Fruit fly (Drosophila melanogaster) whole organism, prepupa: ENCODE results near the gene CG33287.

Source experiments
- Blimp-1 ChIP-seq: fragments of 200-800 bp; sonication (Bioruptor generic); optimal IDR thresholded peaks from 3 replicates; lab custom pipeline; 2017; ENCODE audit warnings: missing biosample characterization, missing genetic modification characterization, mild to moderate bottlenecking, moderate library complexity, missing genetic modification reagents
- CG10631 ChIP-seq: fragments of 200-800 bp; sonication (Bioruptor generic); optimal IDR thresholded peaks from 2 replicates; lab custom pipeline; 2016; ENCODE audit warnings: missing biosample characterization, missing genetic modification characterization
- CG10669 ChIP-seq: fragments of 200-800 bp; sonication (Bioruptor generic); optimal IDR thresholded peaks from 3 replicates; lab custom pipeline; 2018; ENCODE audit warnings: missing biosample characterization, mild to moderate bottlenecking, missing genetic modification characterization, moderate library complexity
- CG11294 ChIP-seq: fragments of 200-800 bp; sonication (Bioruptor generic); IDR thresholded peaks from 2 replicates; pipeline ENCODE4 v1.3.6; 2022; ENCODE audit warnings: missing biosample characterization, missing genetic modification characterization
- CG11762 ChIP-seq: fragments of 200-800 bp; sonication (Bioruptor generic); optimal IDR thresholded peaks from 3 replicates; lab custom pipeline; 2016; ENCODE audit warnings: missing biosample characterization, missing genetic modification characterization; ENCODE audit not compliant: insufficient read depth
- CG11902 ChIP-seq: fragments of 200-800 bp; sonication (Bioruptor generic); optimal IDR thresholded peaks from 3 replicates; lab custom pipeline; 2016; ENCODE audit warnings: missing biosample characterization, missing genetic modification characterization
- CG15336 ChIP-seq: fragments of 200-800 bp; sonication (Bioruptor generic); IDR thresholded peaks from 2 replicates; pipeline ENCODE4 v1.3.6; 2022; ENCODE audit warnings: missing biosample characterization, missing genetic modification characterization
- CG16779 ChIP-seq: fragments of 200-800 bp; sonication (Bioruptor generic); optimal IDR thresholded peaks from 3 replicates; lab custom pipeline; 2017; ENCODE audit warnings: missing biosample characterization, mild to moderate bottlenecking, missing genetic modification characterization
- CG3032 ChIP-seq: fragments of 200-800 bp; optimal IDR thresholded peaks from 2 replicates; lab custom pipeline; 2019; ENCODE audit warnings: missing biosample characterization, mild to moderate bottlenecking, missing genetic modification characterization, moderate library complexity
- CG31627 ChIP-seq: fragments of 200-800 bp; sonication (Bioruptor generic); optimal IDR thresholded peaks from 3 replicates; lab custom pipeline; 2016; ENCODE audit warnings: missing biosample characterization, missing genetic modification characterization
- CG32006 ChIP-seq: fragments of 200-800 bp; sonication (Bioruptor generic); optimal IDR thresholded peaks from 3 replicates; lab custom pipeline; 2017; ENCODE audit warnings: missing biosample characterization, mild to moderate bottlenecking, missing genetic modification characterization
- CG34406 ChIP-seq: fragments of 200-800 bp; sonication (Bioruptor generic); optimal IDR thresholded peaks from 3 replicates; lab custom pipeline; 2016; ENCODE audit warnings: missing biosample characterization, missing genetic modification characterization
- CG3919 ChIP-seq: fragments of 200-800 bp; sonication (Bioruptor generic); optimal IDR thresholded peaks from 3 replicates; lab custom pipeline; 2016; ENCODE audit warnings: missing biosample characterization, missing genetic modification characterization
- CG6792 ChIP-seq: fragments of 200-800 bp; sonication (Bioruptor generic); optimal IDR thresholded peaks from 3 replicates; lab custom pipeline; 2016; ENCODE audit warnings: missing biosample characterization, missing genetic modification characterization
- CG6808 ChIP-seq: fragments of 200-800 bp; sonication (Bioruptor generic); optimal IDR thresholded peaks from 3 replicates; lab custom pipeline; 2017; ENCODE audit warnings: missing biosample characterization, missing genetic modification characterization, mild to moderate bottlenecking, moderate library complexity, missing genetic modification reagents
- CG8119 ChIP-seq: fragments of 200-800 bp; sonication (Bioruptor generic); IDR thresholded peaks from 3 replicates; pipeline ENCODE4 v1.3.6; 2022; ENCODE audit warnings: missing biosample characterization, missing genetic modification characterization
- CG8319 ChIP-seq: fragments of 200-800 bp; sonication (Bioruptor generic); optimal IDR thresholded peaks from 3 replicates; lab custom pipeline; 2016; ENCODE audit warnings: missing biosample characterization, missing genetic modification characterization
- CG9139 ChIP-seq: fragments of 200-800 bp; sonication (Bioruptor generic); optimal IDR thresholded peaks from 3 replicates; lab custom pipeline; 2017; ENCODE audit warnings: missing biosample characterization, mild to moderate bottlenecking, missing genetic modification characterization
- Eip75B ChIP-seq: fragments of 200-800 bp; sonication (Bioruptor generic); optimal IDR thresholded peaks from 3 replicates; lab custom pipeline; 2016; ENCODE audit warnings: missing biosample characterization, missing genetic modification characterization
- Eip93F ChIP-seq: fragments of 200-800 bp; sonication (Bioruptor generic); optimal IDR thresholded peaks from 2 replicates; lab custom pipeline; 2016; ENCODE audit warnings: missing biosample characterization, mild to moderate bottlenecking, missing genetic modification characterization
- Ets21C ChIP-seq: fragments of 200-800 bp; sonication (Bioruptor generic); optimal IDR thresholded peaks from 3 replicates; lab custom pipeline; 2016; ENCODE audit warnings: missing biosample characterization, missing genetic modification characterization
- Ets96B ChIP-seq: fragments of 200-800 bp; optimal IDR thresholded peaks from 2 replicates; lab custom pipeline; 2019; ENCODE audit warnings: missing biosample characterization, mild to moderate bottlenecking, missing genetic modification characterization, moderate library complexity
- Gug ChIP-seq: fragments of 200-800 bp; sonication (Bioruptor generic); IDR thresholded peaks from 2 replicates; pipeline ENCODE4 v1.3.6; 2022; ENCODE audit warnings: missing biosample characterization, missing genetic modification characterization
- Hr38 ChIP-seq: sonication (Bioruptor generic); optimal IDR thresholded peaks from 2 replicates; lab custom pipeline; 2016; ENCODE audit warnings: missing biosample characterization, missing genetic modification characterization
- Hr39 ChIP-seq: fragments of 200-800 bp; sonication (Bioruptor generic); optimal IDR thresholded peaks from 2 replicates; lab custom pipeline; 2016; ENCODE audit warnings: missing biosample characterization, missing genetic modification characterization
- Lpt ChIP-seq: fragments of 200-800 bp; sonication (Bioruptor generic); optimal IDR thresholded peaks from 3 replicates; lab custom pipeline; 2016; ENCODE audit warnings: missing biosample characterization, missing genetic modification characterization
- Met ChIP-seq: fragments of 200-800 bp; sonication (Bioruptor generic); optimal IDR thresholded peaks from 3 replicates; lab custom pipeline; 2016; ENCODE audit warnings: missing biosample characterization, missing genetic modification characterization
- OdsH ChIP-seq: fragments of 200-800 bp; sonication (Bioruptor generic); optimal IDR thresholded peaks from 3 replicates; lab custom pipeline; 2016; ENCODE audit warnings: missing biosample characterization, missing genetic modification characterization
- Smox ChIP-seq: fragments of 200-800 bp; sonication (Bioruptor generic); optimal IDR thresholded peaks from 3 replicates; lab custom pipeline; 2016; ENCODE audit warnings: missing biosample characterization, missing genetic modification characterization
- Sox102F ChIP-seq: fragments of 200-800 bp; sonication (Bioruptor generic); optimal IDR thresholded peaks from 2 replicates; lab custom pipeline; 2016; ENCODE audit warnings: missing biosample characterization, mild to moderate bottlenecking, missing genetic modification characterization
- Sox14 ChIP-seq: fragments of 200-800 bp; sonication (Bioruptor generic); optimal IDR thresholded peaks from 3 replicates; lab custom pipeline; 2016; ENCODE audit warnings: missing biosample characterization, missing genetic modification characterization
- achi ChIP-seq: fragments of 200-800 bp; sonication (Bioruptor generic); optimal IDR thresholded peaks from 3 replicates; lab custom pipeline; 2016; ENCODE audit warnings: missing biosample characterization, missing genetic modification characterization
- acj6 ChIP-seq: fragments of 200-800 bp; sonication (Bioruptor generic); optimal IDR thresholded peaks from 3 replicates; lab custom pipeline; 2016; ENCODE audit warnings: missing biosample characterization, missing genetic modification characterization
- cyc ChIP-seq: fragments of 200-800 bp; sonication (Bioruptor generic); optimal IDR thresholded peaks from 3 replicates; lab custom pipeline; 2016; ENCODE audit warnings: missing biosample characterization, missing genetic modification characterization
- dac ChIP-seq: fragments of 200-800 bp; sonication (Bioruptor generic); optimal IDR thresholded peaks from 2 replicates; lab custom pipeline; 2017; ENCODE audit warnings: missing biosample characterization, mild to moderate bottlenecking, missing genetic modification characterization
- dsx ChIP-seq: fragments of 200-800 bp; optimal IDR thresholded peaks from 3 replicates; lab custom pipeline; 2019; ENCODE audit warnings: missing biosample characterization, mild to moderate bottlenecking, missing genetic modification characterization, moderate library complexity; ENCODE audit not compliant: poor library complexity, severe bottlenecking
- esn ChIP-seq: fragments of 200-800 bp; sonication (Bioruptor generic); optimal IDR thresholded peaks from 2 replicates; lab custom pipeline; 2016; ENCODE audit warnings: missing biosample characterization, mild to moderate bottlenecking, missing genetic modification characterization, moderate library complexity
- lz ChIP-seq: fragments of 200-800 bp; sonication (Bioruptor generic); optimal IDR thresholded peaks from 3 replicates; lab custom pipeline; 2016; ENCODE audit warnings: missing biosample characterization, missing genetic modification characterization
- pdm3 ChIP-seq: fragments of 200-800 bp; sonication (Bioruptor generic); optimal IDR thresholded peaks from 3 replicates; lab custom pipeline; 2016; ENCODE audit warnings: missing biosample characterization, missing genetic modification characterization
- spab ChIP-seq: fragments of 200-800 bp; sonication (Bioruptor generic); optimal IDR thresholded peaks from 2 replicates; lab custom pipeline; 2017; ENCODE audit warnings: missing biosample characterization, mild to moderate bottlenecking, missing genetic modification characterization, missing genetic modification reagents
- svp ChIP-seq: fragments of 200-800 bp; sonication (Bioruptor generic); peaks from one replicate; lab custom pipeline; 2016; ENCODE audit warnings: missing biosample characterization, missing genetic modification characterization
- topi ChIP-seq: fragments of 200-800 bp; sonication (Bioruptor generic); optimal IDR thresholded peaks from 3 replicates; lab custom pipeline; 2016; ENCODE audit warnings: missing biosample characterization, missing genetic modification characterization

Gene CG33287

dm6 chr3L:20982544-20982943 lies 12.1 kb upstream of the CG33287 start (continued):
- TF ChIP-seq dac (GFP tag; lab: Kevin White, UChicago) = no peak
- TF ChIP-seq Lpt = no peak
- no peak for TF ChIP-seq CG16779 (tag; lab: Kevin White, UChicago)
- no peak for TF ChIP-seq pdm3

dm6 chr3L:20981724-20982123 lies 11.3 kb upstream of the CG33287 start:
- TF ChIP-seq Ets96B (tag; lab: Kevin White, UChicago) = peak; percentile 32
- TF ChIP-seq Lpt = no peak
- peak; percentile 15 for TF ChIP-seq CG32006 (GFP tag; lab: Kevin White, UChicago)
- no peak for TF ChIP-seq Eip93F (GFP tag; lab: Kevin White, UChicago)
- TF ChIP-seq CG31627 = peak; percentile 25
- TF ChIP-seq Met (GFP tag; lab: Kevin White, UChicago) = peak; percentile 47
- TF ChIP-seq CG9139 = no peak
- TF ChIP-seq CG10631 (GFP tag; lab: Kevin White, UChicago) = peak; percentile 50
- peak; percentile 24 for TF ChIP-seq Sox102F (GFP tag; lab: Kevin White, UChicago)
- TF ChIP-seq Ets21C = peak; percentile 6
- peak; percentile 20 for TF ChIP-seq achi
- peak; percentile 19; the same call in 1 of the 3 replicates for TF ChIP-seq CG8119 (GFP tag; lab: Robert Waterston, UW)
- no peak for TF ChIP-seq Gug (GFP tag; lab: Robert Waterston, UW)
- TF ChIP-seq CG8319 (GFP tag; lab: Kevin White, UChicago) = no peak
- TF ChIP-seq OdsH = peak; percentile 2
- peak; percentile 57 for TF ChIP-seq svp
- TF ChIP-seq Smox (GFP tag; lab: Kevin White, UChicago) = peak; percentile 17
- peak; percentile 16 for TF ChIP-seq spab (GFP tag; lab: Kevin White, UChicago)
- TF ChIP-seq cyc (GFP tag; lab: Kevin White, UChicago) = peak; percentile 5
- TF ChIP-seq CG10669 (GFP tag; lab: Kevin White, UChicago) = no peak
- TF ChIP-seq Sox14 (GFP tag; lab: Kevin White, UChicago) = peak; percentile 14
- TF ChIP-seq esn (GFP tag; lab: Kevin White, UChicago) = peak; percentile 66
- TF ChIP-seq CG3032 (tag; lab: Kevin White, UChicago) = peak; percentile 27
- peak; percentile 12 for TF ChIP-seq acj6 (GFP tag; lab: Kevin White, UChicago)
- no peak for TF ChIP-seq CG11762 (GFP tag; lab: Kevin White, UChicago)
- peak; percentile 46 for TF ChIP-seq Eip75B (GFP tag; lab: Kevin White, UChicago)
- TF ChIP-seq CG15336 = 0 out of 2 replicates have a peak, but pooled peaks have one; percentile 17
- no peak for TF ChIP-seq CG11902
- TF ChIP-seq CG6808 (GFP tag; lab: Kevin White, UChicago) = peak; percentile 3
- TF ChIP-seq CG11294 (GFP tag; lab: Robert Waterston, UW) = no peak
- TF ChIP-seq CG3919 (GFP tag; lab: Kevin White, UChicago) = peak; percentile 20
- TF ChIP-seq Blimp-1 (GFP tag; lab: Kevin White, UChicago) = no peak
- peak; percentile 22 for TF ChIP-seq dsx
- TF ChIP-seq Hr39 (GFP tag; lab: Kevin White, UChicago) = peak; percentile 30
- no peak for TF ChIP-seq Hr38 (GFP tag; lab: Kevin White, UChicago)
- TF ChIP-seq CG34406 (GFP tag; lab: Kevin White, UChicago) = no peak
- TF ChIP-seq topi (GFP tag; lab: Kevin White, UChicago) = peak; percentile 37
- peak; percentile 10 for TF ChIP-seq CG6792 (GFP tag; lab: Kevin White, UChicago)
- TF ChIP-seq lz (GFP tag; lab: Kevin White, UChicago) = peak; percentile 36
